Fruit fly (Drosophila melanogaster): ENCODE measurements around the gene cm.

The cm gene

DNA sequence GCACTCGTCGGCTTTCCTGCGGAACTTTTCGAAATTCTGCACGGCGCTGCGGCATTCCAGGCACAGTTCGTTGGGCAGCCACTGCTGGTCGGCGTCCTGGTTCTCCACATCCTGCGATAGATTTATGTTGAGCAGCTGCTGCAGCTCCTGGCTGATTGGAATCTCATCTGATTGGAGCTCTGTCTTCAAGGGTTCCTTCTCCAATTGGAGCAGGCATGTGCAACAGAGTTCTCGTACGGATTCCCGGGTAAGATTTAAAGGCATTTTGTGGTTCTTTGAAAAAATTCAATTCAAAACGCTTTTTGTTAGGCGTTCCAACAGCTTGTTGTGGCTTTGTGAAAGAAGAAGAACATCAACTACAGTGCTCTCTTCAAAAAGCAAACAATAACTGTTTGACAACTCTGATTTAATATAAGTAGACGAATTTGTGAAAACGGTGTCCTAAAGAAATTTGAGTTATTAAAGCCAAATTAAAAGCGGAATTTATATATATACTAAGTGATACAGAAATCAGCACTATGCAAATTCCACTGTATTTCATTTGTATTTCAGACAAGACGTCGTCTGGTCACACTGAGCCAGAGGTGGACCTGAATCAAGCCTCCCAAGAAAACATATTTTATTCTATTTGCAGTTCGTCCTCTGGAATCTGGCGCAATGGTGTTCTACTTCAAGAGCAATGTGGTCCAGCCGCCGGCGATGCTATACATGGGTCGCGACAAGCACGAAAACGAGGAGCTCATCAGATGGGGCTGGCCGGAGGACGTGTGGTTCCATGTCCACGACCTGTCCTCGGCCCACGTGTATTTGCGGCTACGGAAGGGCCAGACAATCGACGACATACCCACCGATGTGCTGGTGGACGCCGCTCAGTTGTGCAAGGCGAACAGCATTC lies 2.6 kb upstream of the cm start, which contains the start of the genes CG3032 and CG4593 (continued):
- TF ChIP-seq Eip75B (GFP tag; optimal IDR thresholded peaks at IDR 0.05), result peak; percentile 81
- peak; percentile 95 for TF ChIP-seq CG11294 (GFP tag; IDR thresholded peaks at IDR 0.05)
- peak; percentile 84 for TF ChIP-seq Ets21C (GFP tag; optimal IDR thresholded peaks at IDR 0.05)
- TF ChIP-seq lz (GFP tag; optimal IDR thresholded peaks at IDR 0.05), result peak; percentile 91
- TF ChIP-seq CG11902 (GFP tag; optimal IDR thresholded peaks at IDR 0.05), result peak; percentile 83
- TF ChIP-seq CG8119 (GFP tag; IDR thresholded peaks at IDR 0.05), result peak; percentile 91
- peak; percentile 72 for TF ChIP-seq CG8319 (GFP tag; optimal IDR thresholded peaks at IDR 0.05)
- TF ChIP-seq CG10631 (GFP tag; optimal IDR thresholded peaks at IDR 0.05), result peak; percentile 89
- TF ChIP-seq fd59A (GFP tag; optimal IDR thresholded peaks at IDR 0.05), result peak; percentile 59
- TF ChIP-seq CG15336 (GFP tag; IDR thresholded peaks at IDR 0.05), result peak; percentile 94
- peak; percentile 89 for TF ChIP-seq cyc (GFP tag; optimal IDR thresholded peaks at IDR 0.05)
- TF ChIP-seq Sox15 (GFP tag; optimal IDR thresholded peaks at IDR 0.05), result peak; percentile 89
- TF ChIP-seq fd85E (GFP tag; optimal IDR thresholded peaks at IDR 0.05), result peak; percentile 9
- peak; percentile 52 to 64 for TF ChIP-seq ss (GFP tag; optimal IDR thresholded peaks at IDR 0.05)
- peak; percentile 57 for TF ChIP-seq CG6808 (GFP tag; optimal IDR thresholded peaks at IDR 0.05)
- peak; percentile 53 for TF ChIP-seq vri (GFP tag; optimal IDR thresholded peaks at IDR 0.05)
- TF ChIP-seq CG1621 (tag; optimal IDR thresholded peaks at IDR 0.05), result peak; percentile 81
- peak; percentile 89 for TF ChIP-seq topi (GFP tag; optimal IDR thresholded peaks at IDR 0.05)
- TF ChIP-seq salr (GFP tag; optimal IDR thresholded peaks at IDR 0.05), result peak; percentile 76 to 79

DNA sequence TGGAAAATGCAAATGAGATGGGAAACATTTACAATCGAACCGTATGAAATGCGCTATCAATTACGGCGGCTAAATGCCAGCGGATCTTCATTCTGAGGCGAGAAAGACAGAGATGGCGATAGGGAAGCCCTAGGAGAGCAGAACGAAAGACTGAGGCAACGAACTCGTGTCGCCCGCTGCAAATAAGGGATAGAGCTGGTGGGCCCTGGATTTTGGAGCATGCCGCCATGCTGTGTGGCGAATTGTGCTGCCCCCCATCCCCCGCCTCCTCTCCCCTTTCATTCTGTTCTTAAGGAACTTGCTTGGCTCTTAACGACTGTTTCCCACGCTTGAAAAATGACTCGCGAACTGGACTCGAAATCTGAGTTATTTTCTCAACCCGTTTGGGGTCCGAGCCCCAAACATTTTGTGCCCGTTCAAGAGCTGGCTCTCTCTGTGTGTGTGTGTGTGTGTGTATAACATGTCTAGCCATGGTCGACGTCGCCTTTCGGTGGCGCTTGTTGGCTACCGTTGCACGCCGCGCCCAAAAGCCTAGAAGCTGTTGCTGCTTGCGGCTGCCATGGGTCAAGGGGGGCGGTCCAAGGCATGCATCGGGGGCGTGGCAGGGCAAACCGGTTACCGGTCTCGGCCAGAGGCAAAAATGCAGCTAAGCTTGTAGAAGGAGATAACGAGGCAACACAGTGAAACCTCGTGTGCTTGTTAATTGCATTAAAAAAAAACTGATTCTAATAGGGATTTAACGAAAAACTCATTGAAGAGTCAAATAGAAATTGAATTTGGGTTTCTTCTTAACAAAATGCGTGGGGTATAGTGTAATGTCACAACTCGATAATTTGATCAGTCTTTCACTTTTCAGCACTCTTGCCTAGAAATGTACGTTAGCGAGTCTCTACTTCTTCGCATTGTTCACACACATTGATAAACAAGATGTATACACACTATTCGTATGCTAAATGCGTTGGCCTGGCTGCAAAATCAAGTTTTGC lies 2.5 kb downstream of the cm start:
- peak; percentile 48 for TF ChIP-seq CG6854 (GFP tag; optimal IDR thresholded peaks at IDR 0.05)
- TF ChIP-seq CG16779 (tag; optimal IDR thresholded peaks at IDR 0.05), result peak; percentile 26
- TF ChIP-seq Sox15 (GFP tag; optimal IDR thresholded peaks at IDR 0.05), result peak; percentile 16
- peak; percentile 70 for TF ChIP-seq fd59A (GFP tag; optimal IDR thresholded peaks at IDR 0.05)
- TF ChIP-seq CG1621 (tag; optimal IDR thresholded peaks at IDR 0.05), result peak; percentile 59
- peak; percentile 74 for TF ChIP-seq svp (GFP tag)
- peak; percentile 75 for TF ChIP-seq CG10669 (GFP tag; optimal IDR thresholded peaks at IDR 0.05)
- peak; percentile 72 for TF ChIP-seq esn (GFP tag; optimal IDR thresholded peaks at IDR 0.05)
- peak; percentile 62 for TF ChIP-seq CG34406 (GFP tag; optimal IDR thresholded peaks at IDR 0.05)
- peak; percentile 61 for TF ChIP-seq cyc (GFP tag; optimal IDR thresholded peaks at IDR 0.05)
- peak; percentile 49 for TF ChIP-seq dsx (GFP tag; optimal IDR thresholded peaks at IDR 0.05; ENCODE audit: poor library complexity, severe bottlenecking)
- peak; percentile 78 for TF ChIP-seq Met (GFP tag; optimal IDR thresholded peaks at IDR 0.05)
- no peak for TF ChIP-seq fd85E (GFP tag; optimal IDR thresholded peaks at IDR 0.05)
- TF ChIP-seq CG4318 (GFP tag; optimal IDR thresholded peaks at IDR 0.05), result peak; percentile 18
- TF ChIP-seq Smox (GFP tag; optimal IDR thresholded peaks at IDR 0.05), result peak; percentile 51
- TF ChIP-seq Eip78C (GFP tag), result peak; percentile 89
- TF ChIP-seq CG10631 (GFP tag; optimal IDR thresholded peaks at IDR 0.05), result peak; percentile 67
- TF ChIP-seq CG6792 (GFP tag; optimal IDR thresholded peaks at IDR 0.05), result peak; percentile 53
- peak; percentile 82 for TF ChIP-seq Ets96B (tag; optimal IDR thresholded peaks at IDR 0.05)
- peak; percentile 28; the same call in 1 of the 2 replicates for TF ChIP-seq CG11294 (GFP tag; IDR thresholded peaks at IDR 0.05)
- TF ChIP-seq Sox14 (GFP tag; optimal IDR thresholded peaks at IDR 0.05), result peak; percentile 64
- TF ChIP-seq ss (GFP tag; optimal IDR thresholded peaks at IDR 0.05), result peak; percentile 63 to 71
- TF ChIP-seq Lpt (GFP tag; optimal IDR thresholded peaks at IDR 0.05), result peak; percentile 61
- TF ChIP-seq achi (GFP tag; optimal IDR thresholded peaks at IDR 0.05), result peak; percentile 69
- TF ChIP-seq Hr4 (GFP tag; optimal IDR thresholded peaks at IDR 0.05), result peak; percentile 76
- TF ChIP-seq CG31627 (GFP tag; optimal IDR thresholded peaks at IDR 0.05), result peak; percentile 37
- peak; percentile 81 for TF ChIP-seq CG15336 (GFP tag; IDR thresholded peaks at IDR 0.05)
- peak; percentile 25 for TF ChIP-seq CG9139 (GFP tag; optimal IDR thresholded peaks at IDR 0.05)
- peak; percentile 93 for TF ChIP-seq CG3032 (tag; optimal IDR thresholded peaks at IDR 0.05)
- TF ChIP-seq Hr39 (GFP tag; optimal IDR thresholded peaks at IDR 0.05), result peak; percentile 56
- TF ChIP-seq spab (GFP tag; optimal IDR thresholded peaks at IDR 0.05), result peak; percentile 65
- TF ChIP-seq CG7368 (GFP tag; optimal IDR thresholded peaks at IDR 0.05), result peak; percentile 45
- TF ChIP-seq CG6163 (GFP tag; IDR thresholded peaks at IDR 0.05), result peak; percentile 65; the same call in 2 of the 3 replicates
- TF ChIP-seq CG11902 (GFP tag; optimal IDR thresholded peaks at IDR 0.05), result peak; percentile 40
- TF ChIP-seq Ets21C (GFP tag; optimal IDR thresholded peaks at IDR 0.05), result peak; percentile 21
- TF ChIP-seq CG6808 (GFP tag; optimal IDR thresholded peaks at IDR 0.05), result peak; percentile 77
